Worm (Caenorhabditis elegans) whole organism, L1 larva: ENCODE results near the gene elli-1.
A peak's percentile ranks its signal among the peaks of the same experiment; 100 is the strongest.

ENCODE experiments used
- C16A3.4 ChIP-seq: fragments of 150-350 bp; optimal IDR thresholded peaks from 2 replicates; lab custom pipeline; 2014; ENCODE audit warnings: missing biosample characterization, missing genetic modification characterization
- C34B4.2 ChIP-seq: sonication (generic microtip); optimal IDR thresholded peaks from 2 replicates; lab custom pipeline; 2017; ENCODE audit warnings: mild to moderate bottlenecking, missing genetic modification characterization, missing compliant biosample characterization
- Y116A8C.19 ChIP-seq: sonication (generic microtip); optimal IDR thresholded peaks from 2 replicates; lab custom pipeline; 2016; ENCODE audit warnings: missing compliant biosample characterization, missing genetic modification characterization, borderline replicate concordance
- aha-1 ChIP-seq: fragments of 150-350 bp; optimal IDR thresholded peaks from 2 replicates; lab custom pipeline; 2014; ENCODE audit warnings: missing biosample characterization, missing genetic modification characterization
- ama-1 ChIP-seq: fragments of 150-350 bp; optimal IDR thresholded peaks from 2 replicates; lab custom pipeline; 2014
- blmp-1 ChIP-seq: fragments of 150-350 bp; optimal IDR thresholded peaks from 2 replicates; lab custom pipeline; 2014; ENCODE audit warnings: missing biosample characterization, missing genetic modification characterization
- ceh-88 ChIP-seq: fragments of 200-800 bp; sonication (Bioruptor generic); IDR thresholded peaks from 2 replicates; pipeline ENCODE4 v1.3.6; 2022; ENCODE audit warnings: missing genetic modification characterization, missing compliant biosample characterization
- ceh-90 ChIP-seq: sonication (generic microtip); optimal IDR thresholded peaks from 2 replicates; lab custom pipeline; 2016; ENCODE audit warnings: missing genetic modification characterization, missing compliant biosample characterization
- dpl-1 ChIP-seq, 3 experiments: fragments of 150-350 bp in 2 of 3; sonication (generic microtip) in 1 of 3; optimal IDR thresholded peaks; 2 replicates each; lab custom pipeline; 2014 to 2017; ENCODE audit warnings: missing biosample characterization in 3 of 3, missing genetic modification characterization in 3 of 3, missing genetic modification reagents in 3 of 3
- efl-1 ChIP-seq, 4 experiments: fragments of 150-350 bp; optimal IDR thresholded peaks in 3 of 4; peaks in 1 of 4; 1 replicate in 1 of 4; 2 replicates in 3 of 4; lab custom pipeline; 2014; ENCODE audit warnings: missing biosample characterization in 2 of 4, missing genetic modification characterization in 2 of 4, missing genetic modification reagents in 2 of 4
- efl-3 ChIP-seq: fragments of 200-800 bp; sonication (Bioruptor generic); optimal IDR thresholded peaks from 2 replicates; lab custom pipeline; 2018; ENCODE audit warnings: mild to moderate bottlenecking, missing genetic modification characterization, missing compliant biosample characterization
- elt-2 ChIP-seq: sonication (generic microtip); optimal IDR thresholded peaks from 2 replicates; lab custom pipeline; 2016; ENCODE audit warnings: missing genetic modification characterization, mild to moderate bottlenecking, inconsistent platforms, missing compliant biosample characterization, missing genetic modification reagents
- hlh-17 ChIP-seq: fragments of 200-800 bp; sonication (Bioruptor generic); optimal IDR thresholded peaks from 2 replicates; lab custom pipeline; 2018; ENCODE audit warnings: missing genetic modification characterization, mild to moderate bottlenecking, missing compliant biosample characterization, moderate library complexity, borderline replicate concordance
- jun-1 ChIP-seq: fragments of 150-350 bp; optimal IDR thresholded peaks from 2 replicates; lab custom pipeline; 2014; ENCODE audit warnings: missing biosample characterization, missing genetic modification reagents, missing genetic modification characterization
- lin-13 ChIP-seq: fragments of 150-350 bp; optimal IDR thresholded peaks from 2 replicates; lab custom pipeline; 2014; ENCODE audit warnings: missing biosample characterization, missing genetic modification reagents, missing genetic modification characterization
- lin-35 ChIP-seq, 2 experiments: fragments of 150-350 bp; optimal IDR thresholded peaks; 2 replicates each; lab custom pipeline; 2014; ENCODE audit warnings: missing biosample characterization in 2 of 2, missing genetic modification characterization in 2 of 2, missing genetic modification reagents in 2 of 2
- lir-3 ChIP-seq: sonication (generic microtip); optimal IDR thresholded peaks from 2 replicates; lab custom pipeline; 2016; ENCODE audit warnings: mild to moderate bottlenecking, missing genetic modification characterization, moderate library complexity, missing compliant biosample characterization; ENCODE audit not compliant: poor library complexity
- mab-9 ChIP-seq: fragments of 200-800 bp; sonication (Bioruptor generic); IDR thresholded peaks from 2 replicates; pipeline ENCODE4 v1.3.6; 2022; ENCODE audit warnings: missing genetic modification reagents, missing genetic modification characterization, missing compliant biosample characterization
- mdl-1 ChIP-seq, 2 experiments: fragments of 150-350 bp; optimal IDR thresholded peaks; 2 replicates each; lab custom pipeline; 2014 to 2017; ENCODE audit warnings: missing biosample characterization in 2 of 2, missing genetic modification characterization in 2 of 2, inconsistent platforms in 1 of 2
- mep-1 ChIP-seq: fragments of 150-350 bp; optimal IDR thresholded peaks from 2 replicates; lab custom pipeline; 2014; ENCODE audit warnings: missing biosample characterization, missing genetic modification characterization
- nhr-12 ChIP-seq: sonication (generic microtip); optimal IDR thresholded peaks from 2 replicates; lab custom pipeline; 2017; ENCODE audit warnings: missing biosample characterization, missing genetic modification characterization
- nhr-19 ChIP-seq: fragments of 200-800 bp; sonication (Bioruptor generic); conservative IDR thresholded peaks from 2 replicates; pipeline ENCODE4 v1.3.6; 2022; ENCODE audit warnings: missing genetic modification characterization, missing compliant biosample characterization
- nhr-71 ChIP-seq: sonication (generic microtip); optimal IDR thresholded peaks from 2 replicates; lab custom pipeline; 2016; ENCODE audit warnings: mild to moderate bottlenecking, missing genetic modification characterization, moderate library complexity, missing compliant biosample characterization
- nhr-76 ChIP-seq: sonication (generic microtip); optimal IDR thresholded peaks from 2 replicates; lab custom pipeline; 2017; ENCODE audit warnings: missing biosample characterization, missing genetic modification characterization
- nhr-77 ChIP-seq: fragments of 150-350 bp; optimal IDR thresholded peaks from 2 replicates; lab custom pipeline; 2014; ENCODE audit warnings: missing biosample characterization, missing genetic modification characterization
- nhr-85 ChIP-seq: sonication (generic microtip); peaks from one replicate; lab custom pipeline; 2016; ENCODE audit warnings: missing genetic modification characterization, inconsistent platforms, missing compliant biosample characterization
- nhr-90 ChIP-seq: sonication (generic microtip); optimal IDR thresholded peaks from 2 replicates; lab custom pipeline; 2016; ENCODE audit warnings: mild to moderate bottlenecking, missing genetic modification characterization, missing compliant biosample characterization; ENCODE audit not compliant: poor library complexity
- pag-3 ChIP-seq: sonication (generic microtip); optimal IDR thresholded peaks from 2 replicates; lab custom pipeline; 2017; ENCODE audit warnings: missing genetic modification characterization, mild to moderate bottlenecking, missing compliant biosample characterization, antibody characterized with exemption, borderline replicate concordance; ENCODE audit not compliant: insufficient read depth
- pqm-1 ChIP-seq: sonication (generic microtip); optimal IDR thresholded peaks from 3 replicates; lab custom pipeline; 2017; ENCODE audit warnings: missing biosample characterization, missing genetic modification characterization
- sup-37 ChIP-seq: fragments of 200-800 bp; sonication (Bioruptor generic); optimal IDR thresholded peaks from 2 replicates; lab custom pipeline; 2018; ENCODE audit warnings: mild to moderate bottlenecking, missing genetic modification characterization, missing compliant biosample characterization
- swsn-7 ChIP-seq: sonication (generic microtip); optimal IDR thresholded peaks from 2 replicates; lab custom pipeline; 2016; ENCODE audit warnings: missing genetic modification characterization, missing compliant biosample characterization
- tbx-2 ChIP-seq: sonication (generic microtip); optimal IDR thresholded peaks from 2 replicates; lab custom pipeline; 2016; ENCODE audit warnings: missing genetic modification characterization, missing compliant biosample characterization
- unc-130 ChIP-seq: fragments of 150-350 bp; optimal IDR thresholded peaks from 2 replicates; lab custom pipeline; 2017; ENCODE audit warnings: missing biosample characterization, missing genetic modification characterization, inconsistent platforms
- unc-86 ChIP-seq: sonication (generic microtip); optimal IDR thresholded peaks from 2 replicates; lab custom pipeline; 2016; ENCODE audit warnings: missing genetic modification characterization, missing compliant biosample characterization
- vab-15 ChIP-seq: sonication (generic microtip); optimal IDR thresholded peaks from 2 replicates; lab custom pipeline; 2017; ENCODE audit warnings: missing genotype, mild to moderate bottlenecking, missing genetic modification characterization, missing compliant biosample characterization
- ztf-11 ChIP-seq, 2 experiments: sonication (generic microtip); optimal IDR thresholded peaks; 2 replicates each; lab custom pipeline; 2016 to 2017; ENCODE audit warnings: missing genetic modification characterization in 2 of 2, missing biosample characterization in 1 of 2, missing compliant biosample characterization in 1 of 2
- ztf-4 ChIP-seq: fragments of 150-350 bp; optimal IDR thresholded peaks from 2 replicates; lab custom pipeline; 2014; ENCODE audit warnings: missing biosample characterization, missing genetic modification characterization

Gene elli-1

ce11 chrIV:8730469-8730868 lies 24.2 kb downstream of the elli-1 start, which contains the start of gene F21D5.3:
TSS of gene F21D5.3 (plus strand) at chrIV:8730815.
- no peak for TF ChIP-seq lin-13 (GFP tag; lab: Kevin White, UChicago)
- no peak for TF ChIP-seq nhr-85 (tag; lab: Kevin White, UChicago)
- TF ChIP-seq jun-1 = no peak
- peak; percentile 11 for TF ChIP-seq nhr-71 (tag; lab: Kevin White, UChicago)
- TF ChIP-seq vab-15 (tag; lab: Kevin White, UChicago) = no peak
- TF ChIP-seq pag-3 (tag; lab: Kevin White, UChicago) = no peak
- peak; percentile 93 for TF ChIP-seq elt-2
- TF ChIP-seq swsn-7 (tag; lab: Kevin White, UChicago) = no peak
- no peak for TF ChIP-seq C34B4.2 (tag; lab: Kevin White, UChicago)
- TF ChIP-seq blmp-1 = no peak
- TF ChIP-seq pqm-1 (tag; lab: Kevin White, UChicago) = peak; percentile 43
- no peak for TF ChIP-seq lir-3 (tag; lab: Kevin White, UChicago)
- no peak for TF ChIP-seq nhr-19 (GFP tag; lab: Robert Waterston, UW)
- TF ChIP-seq unc-86 (tag; lab: Kevin White, UChicago) = no peak
- no peak for TF ChIP-seq nhr-77 (tag; lab: Kevin White, UChicago)
- no peak for TF ChIP-seq efl-3 (GFP tag; lab: Kevin White, UChicago)
- no peak for TF ChIP-seq hlh-17 (GFP tag; lab: Kevin White, UChicago)
- TF ChIP-seq lin-35 (GFP tag; optimal IDR thresholded peaks at IDR 0.05; lab: Kevin White, UChicago) = peak in 1 of 2 experiments; percentile 42
- TF ChIP-seq tbx-2 = no peak
- TF ChIP-seq Y116A8C.19 (tag; lab: Kevin White, UChicago) = no peak
- TF ChIP-seq mdl-1 (tag; optimal IDR thresholded peaks at IDR 0.05; lab: Kevin White, UChicago) = no peak
- TF ChIP-seq ztf-4 = no peak
- TF ChIP-seq mab-9 (GFP tag; lab: Robert Waterston, UW) = no peak
- no peak for TF ChIP-seq ceh-88 (GFP tag; lab: Robert Waterston, UW)
- TF ChIP-seq nhr-76 (tag; lab: Kevin White, UChicago) = no peak

- TF ChIP-seq jun-1 (no peak), elt-2 (peak; percentile 86), lin-35 (GFP tag; optimal IDR thresholded peaks at IDR 0.05; lab: Kevin White, UChicago) (peak in 1 of 2 experiments; percentile 0)
These were observed 25.0 kb downstream of the elli-1 start for ce11 chrIV:8729636-8730035.

- TF ChIP-seq ceh-90 (tag; lab: Kevin White, UChicago) = no peak
- TF ChIP-seq ztf-11 (tag; optimal IDR thresholded peaks at IDR 0.05; lab: Kevin White, UChicago) = no peak
- no peak for TF ChIP-seq C16A3.4 (tag; lab: Kevin White, UChicago)
- TF ChIP-seq unc-86 (tag; lab: Kevin White, UChicago) = no peak
- no peak for TF ChIP-seq nhr-90 (tag; lab: Kevin White, UChicago)
- no peak for TF ChIP-seq efl-1 (optimal IDR thresholded peaks at IDR 0.05; lab: Kevin White, UChicago)
- TF ChIP-seq efl-1 (GFP tag; optimal IDR thresholded peaks at IDR 0.05 in 1 of 2; lab: Kevin White, UChicago) = no peak
- no peak for TF ChIP-seq nhr-12 (tag; lab: Kevin White, UChicago)
- no peak for TF ChIP-seq mep-1 (tag; lab: Kevin White, UChicago)
- TF ChIP-seq aha-1 = no peak
- TF ChIP-seq lin-35 (GFP tag; optimal IDR thresholded peaks at IDR 0.05; lab: Kevin White, UChicago) = no peak
These were observed 26.5 kb downstream of the elli-1 start, which contains the start of gene otub-3 for ce11 chrIV:8728122-8728521. TSS of gene otub-3 (plus strand) at chrIV:8728177.

ce11 chrIV:8725345-8725744 lies 29.3 kb downstream of the elli-1 start, which contains the start of gene pgm-3:
TSS of gene pgm-3 (plus strand) at chrIV:8725722.
- TF ChIP-seq ama-1 (lab: Kevin White, UChicago) = no peak
- peak in 1 of 2 experiments; percentile 23 for TF ChIP-seq efl-1 (optimal IDR thresholded peaks at IDR 0.05; lab: Kevin White, UChicago)
- TF ChIP-seq efl-1 (GFP tag; optimal IDR thresholded peaks at IDR 0.05 in 1 of 2; lab: Kevin White, UChicago) = no peak
- no peak for TF ChIP-seq sup-37 (GFP tag; lab: Kevin White, UChicago)
- no peak for TF ChIP-seq unc-130
- TF ChIP-seq lin-35 (GFP tag; optimal IDR thresholded peaks at IDR 0.05; lab: Kevin White, UChicago) = peak in 1 of 2 experiments; percentile 57
- TF ChIP-seq dpl-1 (GFP tag; optimal IDR thresholded peaks at IDR 0.05; lab: Kevin White, UChicago) = peak in 1 of 3 experiments; percentile 1
- peak; percentile 75 for TF ChIP-seq blmp-1
